Fruit fly (Drosophila melanogaster) whole organism, wandering third instar larva: ENCODE measurements around the gene CG5273.

Experiments used
- Vsx2 ChIP-seq: fragments of 200-300, 225-300 bp; sonication (Bioruptor generic); optimal IDR thresholded peaks from 2 replicates; lab custom pipeline; 2018; ENCODE audit warnings: missing biosample characterization, missing genetic modification characterization; ENCODE audit not compliant: partially characterized antibody
- fru ChIP-seq: fragments of 200-800 bp; sonication (Bioruptor generic); optimal IDR thresholded peaks from 3 replicates; lab custom pipeline; 2016; ENCODE audit warnings: missing biosample characterization, mild to moderate bottlenecking, missing genetic modification characterization

dm6 chrX:775184-775583 is 15.8 kb downstream of the CG5273 start:
- TF ChIP-seq fru (GFP tag; lab: Kevin White, UChicago) (peak; percentile 83), Vsx2 (GFP tag; lab: Kevin White, UChicago) (no peak)
